Fruit fly (Drosophila melanogaster): Measurements from ENCODE around the gene Mp.

Mp gene

dm6 chr3L:7006421-7006820 is 7.8 kb downstream of the Mp start:
- TF ChIP-seq Elba2 (GFP tag; optimal IDR thresholded peaks at IDR 0.05), result no peak
- no peak for TF ChIP-seq HLH4C (GFP tag; IDR thresholded peaks at IDR 0.05; ENCODE audit: partially characterized antibody)
- peak in 1 of 2 experiments; percentile 6 for TF ChIP-seq Hr51 (GFP tag; optimal IDR thresholded peaks at IDR 0.05)
- no peak for TF ChIP-seq HmgD (GFP tag; optimal IDR thresholded peaks at IDR 0.05)
- TF ChIP-seq CG11398 (GFP tag; optimal IDR thresholded peaks at IDR 0.05), result no peak
- no peak for TF ChIP-seq Ets65A (GFP tag)
- TF ChIP-seq gem (tag; optimal IDR thresholded peaks at IDR 0.05), result peak; percentile 30
- TF ChIP-seq Chrac-16 (GFP tag; optimal IDR thresholded peaks at IDR 0.05), result no peak
- no peak for TF ChIP-seq lmd (GFP tag; IDR thresholded peaks at IDR 0.05)
- no peak for TF ChIP-seq grau (tag; optimal IDR thresholded peaks at IDR 0.05)
- no peak for TF ChIP-seq Atf6 (GFP tag; IDR thresholded peaks at IDR 0.05)
- no peak for TF ChIP-seq br (optimal IDR thresholded peaks at IDR 0.05)
- no peak for TF ChIP-seq Vsx1 (GFP tag; optimal IDR thresholded peaks at IDR 0.05)
- TF ChIP-seq eve (GFP tag; optimal IDR thresholded peaks at IDR 0.05), result no peak
- no peak for TF ChIP-seq Bgb (GFP tag; IDR thresholded peaks at IDR 0.05; ENCODE audit: partially characterized antibody)
- TF ChIP-seq CG11723 (GFP tag; optimal IDR thresholded peaks at IDR 0.05), result no peak
- no peak for TF ChIP-seq CG1529 (GFP tag; optimal IDR thresholded peaks at IDR 0.05)
- TF ChIP-seq CG15011 (GFP tag; optimal IDR thresholded peaks at IDR 0.05), result no peak
- TF ChIP-seq Oli (tag; optimal IDR thresholded peaks at IDR 0.05), result peak; percentile 4
- TF ChIP-seq Blimp-1 (GFP tag; optimal IDR thresholded peaks at IDR 0.05), result peak; percentile 42
- no peak for TF ChIP-seq Rfx (GFP tag; IDR thresholded peaks at IDR 0.05)
- TF ChIP-seq Jarid2 (GFP tag; optimal IDR thresholded peaks at IDR 0.05), result no peak
- no peak for TF ChIP-seq esg (GFP tag; conservative IDR thresholded peaks at IDR 0.05)
- TF ChIP-seq CG8089 (GFP tag; optimal IDR thresholded peaks at IDR 0.05), result no peak
- no peak for TF ChIP-seq tin (GFP tag; optimal IDR thresholded peaks at IDR 0.05)
- TF ChIP-seq pb (GFP tag; optimal IDR thresholded peaks at IDR 0.05), result no peak
- TF ChIP-seq kni (GFP tag; optimal IDR thresholded peaks at IDR 0.05), result no peak
- TF ChIP-seq CG31441 (GFP tag; IDR thresholded peaks at IDR 0.05), result no peak
- no peak for TF ChIP-seq BEAF-32 (GFP tag; optimal IDR thresholded peaks at IDR 0.05)
- no peak for TF ChIP-seq CG4424 (GFP tag; optimal IDR thresholded peaks at IDR 0.05)
- TF ChIP-seq bsh (GFP tag; optimal IDR thresholded peaks at IDR 0.05), result peak in 1 of 2 experiments; percentile 25
- TF ChIP-seq Nf-YB (GFP tag; optimal IDR thresholded peaks at IDR 0.05), result no peak
- no peak for TF ChIP-seq CG4707 (GFP tag; optimal IDR thresholded peaks at IDR 0.05)
- TF ChIP-seq bigmax (GFP tag; optimal IDR thresholded peaks at IDR 0.05), result no peak
- no peak for TF ChIP-seq aop (GFP tag; IDR thresholded peaks at IDR 0.05)
- no peak for TF ChIP-seq CG14441 (GFP tag; IDR thresholded peaks at IDR 0.05)
- no peak for TF ChIP-seq dpn (GFP tag; optimal IDR thresholded peaks at IDR 0.05)
- TF ChIP-seq zf30C (GFP tag; optimal IDR thresholded peaks at IDR 0.05), result no peak
- no peak for TF ChIP-seq p53 (GFP tag; optimal IDR thresholded peaks at IDR 0.05)
- TF ChIP-seq h (optimal IDR thresholded peaks at IDR 0.05), result no peak
- TF ChIP-seq pnt (GFP tag; optimal IDR thresholded peaks at IDR 0.05), result no peak
- no peak for TF ChIP-seq Bdp1 (GFP tag; optimal IDR thresholded peaks at IDR 0.05)
- peak; percentile 51 for TF ChIP-seq Sox102F (GFP tag; optimal IDR thresholded peaks at IDR 0.05)
- TF ChIP-seq Gug (GFP tag; IDR thresholded peaks at IDR 0.05), result no peak
- TF ChIP-seq z (GFP tag; IDR thresholded peaks at IDR 0.05), result no peak
- TF ChIP-seq Nf-YC (tag; optimal IDR thresholded peaks at IDR 0.05), result no peak
- TF ChIP-seq sd (tag; optimal IDR thresholded peaks at IDR 0.05), result no peak
- TF ChIP-seq cas (GFP tag; IDR thresholded peaks at IDR 0.05), result no peak
